Worm (Caenorhabditis elegans) whole organism, L3 larva: ENCODE measurements around the gene psf-1.

Experiments
- R02D3.7 ChIP-seq: fragments of 150-350 bp; optimal IDR thresholded peaks from 2 replicates; lab custom pipeline; 2014; ENCODE audit warnings: missing biosample characterization, missing genetic modification characterization
- aly-2 ChIP-seq: fragments of 150-350 bp; optimal IDR thresholded peaks from 2 replicates; lab custom pipeline; 2014; ENCODE audit warnings: missing biosample characterization, missing genetic modification characterization
- egl-27 ChIP-seq: sonication (generic microtip); optimal IDR thresholded peaks from 4 replicates; lab custom pipeline; 2017; ENCODE audit warnings: missing biosample characterization, missing genetic modification reagents, missing genetic modification characterization
- egl-5 ChIP-seq: fragments of 150-350 bp; optimal IDR thresholded peaks from 2 replicates; lab custom pipeline; 2017; ENCODE audit warnings: missing biosample characterization, missing genetic modification reagents, missing genetic modification characterization, inconsistent platforms
- elt-3 ChIP-seq, 3 experiments: fragments of 150-350 bp in 1 of 3; sonication (generic microtip) in 2 of 3; optimal IDR thresholded peaks; 2 replicates in 2 of 3; 4 replicates in 1 of 3; lab custom pipeline; 2014 to 2017; ENCODE audit warnings: missing biosample characterization in 3 of 3, missing genetic modification characterization in 3 of 3
- lin-15B ChIP-seq: fragments of 150-350 bp; optimal IDR thresholded peaks from 2 replicates; lab custom pipeline; 2014; ENCODE audit warnings: missing biosample characterization, missing genetic modification characterization
- pha-4 ChIP-seq: fragments of 150-350 bp; optimal IDR thresholded peaks from 2 replicates; lab custom pipeline; 2014; ENCODE audit warnings: missing biosample characterization, missing genetic modification reagents, missing genetic modification characterization
- snpc-4 ChIP-seq: fragments of 150-350 bp; optimal IDR thresholded peaks from 2 replicates; lab custom pipeline; 2014; ENCODE audit warnings: missing biosample characterization, missing genetic modification characterization
- unc-62 ChIP-seq: fragments of 150-350 bp; sonication (generic microtip); optimal IDR thresholded peaks from 4 replicates; lab custom pipeline; 2014; ENCODE audit warnings: missing biosample characterization, missing genetic modification reagents, missing genetic modification characterization
- zag-1 ChIP-seq: fragments of 150-350 bp; optimal IDR thresholded peaks from 2 replicates; lab custom pipeline; 2014; ENCODE audit warnings: missing biosample characterization, missing genetic modification characterization
- ztf-11 ChIP-seq: fragments of 150-350 bp; optimal IDR thresholded peaks from 2 replicates; lab custom pipeline; 2014; ENCODE audit warnings: missing biosample characterization, missing genetic modification characterization
- ztf-4 ChIP-seq: fragments of 150-350 bp; optimal IDR thresholded peaks from 2 replicates; lab custom pipeline; 2014; ENCODE audit warnings: missing biosample characterization, missing genetic modification characterization

ce11 chrII:9938877-9939276 is 29.6 kb upstream of the psf-1 start, which contains the start of the genes C05C10.7 and C05C10.5:
- no peak for TF ChIP-seq snpc-4 (tag; lab: Kevin White, UChicago)
- no peak for TF ChIP-seq lin-15B (tag; lab: Kevin White, UChicago)
- TF ChIP-seq elt-3 (tag; optimal IDR thresholded peaks at IDR 0.05; lab: Kevin White, UChicago): no peak
- TF ChIP-seq R02D3.7 (tag; lab: Kevin White, UChicago): no peak
- no peak for TF ChIP-seq ztf-4 (tag; lab: Kevin White, UChicago)
- TF ChIP-seq egl-5 (tag; lab: Kevin White, UChicago): no peak
- TF ChIP-seq aly-2: no peak
- TF ChIP-seq unc-62: no peak
- no peak for TF ChIP-seq zag-1 (tag; lab: Kevin White, UChicago)
- no peak for TF ChIP-seq egl-27
- TF ChIP-seq ztf-11: no peak
- TF ChIP-seq pha-4 (tag; lab: Kevin White, UChicago): no peak
